Worm (Caenorhabditis elegans) whole organism, midembryonic: ENCODE results near the gene eif-2Bgamma.

Experiments
- T22C8.4 ChIP-seq: fragments of 200-800 bp; sonication (Bioruptor generic); IDR thresholded peaks from 2 replicates; pipeline ENCODE4 v1.3.6; 2022; ENCODE audit warnings: missing genetic modification characterization, missing compliant biosample characterization
- cog-1 ChIP-seq: sonication (generic microtip); optimal IDR thresholded peaks from 2 replicates; lab custom pipeline; 2016; ENCODE audit warnings: missing genetic modification characterization, missing compliant biosample characterization
- flt-1 ChIP-seq: fragments of 200-800 bp; sonication (Bioruptor generic); IDR thresholded peaks from 2 replicates; pipeline ENCODE4 v1.3.6; 2022; ENCODE audit warnings: missing genetic modification characterization, missing compliant biosample characterization
- klf-2 ChIP-seq: fragments of 200-800 bp; sonication (Bioruptor generic); conservative IDR thresholded peaks from 2 replicates; pipeline ENCODE4 v1.3.6; 2022; ENCODE audit warnings: missing genetic modification reagents, missing genetic modification characterization, missing compliant biosample characterization
- med-1 ChIP-seq: sonication (generic microtip); optimal IDR thresholded peaks from 2 replicates; lab custom pipeline; 2017; ENCODE audit warnings: missing genetic modification characterization, mild to moderate bottlenecking, missing compliant biosample characterization, antibody characterized with exemption, missing genetic modification reagents; ENCODE audit not compliant: insufficient read depth
- ref-1 ChIP-seq: fragments of 200-800 bp; sonication (Bioruptor generic); conservative IDR thresholded peaks from 2 replicates; pipeline ENCODE4 v1.3.6; 2022; ENCODE audit warnings: missing genetic modification reagents, missing genetic modification characterization, missing compliant biosample characterization
- tab-1 ChIP-seq: fragments of 200-800 bp; sonication (Bioruptor generic); IDR thresholded peaks from 2 replicates; pipeline ENCODE4 v1.3.6; 2022; ENCODE audit warnings: missing genetic modification characterization, missing compliant biosample characterization
- ztf-23 ChIP-seq: fragments of 200-800 bp; sonication (Bioruptor generic); IDR thresholded peaks from 2 replicates; pipeline ENCODE4 v1.3.6; 2022; ENCODE audit warnings: missing genetic modification reagents, missing genetic modification characterization, missing compliant biosample characterization
- ztf-29 ChIP-seq: fragments of 200-800 bp; sonication (Bioruptor generic); IDR thresholded peaks from 2 replicates; pipeline ENCODE4 v1.3.6; 2022; ENCODE audit warnings: missing genetic modification reagents, missing genetic modification characterization, missing compliant biosample characterization

DNA sequence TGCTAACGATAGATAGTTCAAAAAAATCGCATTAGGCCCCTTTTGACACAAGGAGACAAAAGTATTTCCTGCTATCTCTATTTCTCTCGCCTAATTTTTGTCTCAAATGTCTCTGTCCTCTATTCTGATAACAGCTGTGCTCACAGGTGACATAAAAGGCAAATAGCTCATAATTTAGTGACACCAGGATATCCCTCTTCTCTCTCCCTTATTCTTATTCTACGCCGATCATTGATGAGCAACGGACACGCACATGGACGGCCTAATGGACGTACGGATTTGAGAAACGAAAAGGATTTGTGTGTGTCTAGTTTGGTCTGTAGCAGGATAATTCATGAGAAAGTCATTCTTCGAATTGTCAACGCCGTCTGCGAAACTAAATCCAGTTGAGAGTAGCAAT lies 31.5 kb downstream of the eif-2Bgamma start:
- TF ChIP-seq klf-2 (GFP tag; lab: Robert Waterston, UW): no peak
- TF ChIP-seq flt-1: no peak
- no peak for TF ChIP-seq cog-1 (tag; lab: Kevin White, UChicago)
- TF ChIP-seq med-1 (GFP tag; lab: Kevin White, UChicago): no peak
- TF ChIP-seq T22C8.4 (GFP tag; lab: Robert Waterston, UW): no peak
- TF ChIP-seq ztf-23: no peak
- TF ChIP-seq ref-1 (GFP tag; lab: Robert Waterston, UW): no peak
- TF ChIP-seq tab-1: no peak
- no peak for TF ChIP-seq ztf-29 (GFP tag; lab: Robert Waterston, UW)
